Fruit fly (Drosophila melanogaster) whole organism, prepupa: ENCODE results near the gene CG34241.

Source experiments
- CG6163 ChIP-seq: fragments of 200-800 bp; sonication (Bioruptor generic); IDR thresholded peaks from 3 replicates; pipeline ENCODE4 v1.3.6; 2022; ENCODE audit warnings: missing biosample characterization, missing genetic modification characterization
- CG7368 ChIP-seq: fragments of 200-800 bp; sonication (Bioruptor generic); optimal IDR thresholded peaks from 3 replicates; lab custom pipeline; 2016; ENCODE audit warnings: missing biosample characterization, missing genetic modification characterization
- CG9139 ChIP-seq: fragments of 200-800 bp; sonication (Bioruptor generic); optimal IDR thresholded peaks from 3 replicates; lab custom pipeline; 2017; ENCODE audit warnings: missing biosample characterization, mild to moderate bottlenecking, missing genetic modification characterization
- Gug ChIP-seq: fragments of 200-800 bp; sonication (Bioruptor generic); IDR thresholded peaks from 2 replicates; pipeline ENCODE4 v1.3.6; 2022; ENCODE audit warnings: missing biosample characterization, missing genetic modification characterization
- Hr38 ChIP-seq: sonication (Bioruptor generic); optimal IDR thresholded peaks from 2 replicates; lab custom pipeline; 2016; ENCODE audit warnings: missing biosample characterization, missing genetic modification characterization
- Sox102F ChIP-seq: fragments of 200-800 bp; sonication (Bioruptor generic); optimal IDR thresholded peaks from 2 replicates; lab custom pipeline; 2016; ENCODE audit warnings: missing biosample characterization, mild to moderate bottlenecking, missing genetic modification characterization
- cyc ChIP-seq: fragments of 200-800 bp; sonication (Bioruptor generic); optimal IDR thresholded peaks from 3 replicates; lab custom pipeline; 2016; ENCODE audit warnings: missing biosample characterization, missing genetic modification characterization
- dsx ChIP-seq: fragments of 200-800 bp; optimal IDR thresholded peaks from 3 replicates; lab custom pipeline; 2019; ENCODE audit warnings: missing biosample characterization, mild to moderate bottlenecking, missing genetic modification characterization, moderate library complexity; ENCODE audit not compliant: poor library complexity, severe bottlenecking
- fd59A ChIP-seq: fragments of 200-800 bp; sonication (Bioruptor generic); optimal IDR thresholded peaks from 2 replicates; lab custom pipeline; 2017; ENCODE audit warnings: missing biosample characterization, mild to moderate bottlenecking, missing genetic modification characterization, missing genetic modification reagents
- fkh ChIP-seq: fragments of 200-800 bp; sonication (Bioruptor generic); optimal IDR thresholded peaks from 3 replicates; lab custom pipeline; 2017; ENCODE audit warnings: missing biosample characterization, mild to moderate bottlenecking, missing genetic modification characterization, moderate library complexity
- salr ChIP-seq, 2 experiments: fragments of 200-800 bp; sonication (Bioruptor generic); optimal IDR thresholded peaks; 3 replicates each; lab custom pipeline; 2016 to 2018; ENCODE audit warnings: missing biosample characterization in 2 of 2, missing genetic modification characterization in 2 of 2, mild to moderate bottlenecking in 1 of 2
- topi ChIP-seq: fragments of 200-800 bp; sonication (Bioruptor generic); optimal IDR thresholded peaks from 3 replicates; lab custom pipeline; 2016; ENCODE audit warnings: missing biosample characterization, missing genetic modification characterization

- TF ChIP-seq fd59A (GFP tag; lab: Kevin White, UChicago): no peak
- no peak for TF ChIP-seq cyc (GFP tag; lab: Kevin White, UChicago)
- no peak for TF ChIP-seq CG7368 (GFP tag; lab: Kevin White, UChicago)
- TF ChIP-seq salr (GFP tag; optimal IDR thresholded peaks at IDR 0.05; lab: Kevin White, UChicago): no peak
- no peak for TF ChIP-seq fkh (GFP tag; lab: Kevin White, UChicago)
- TF ChIP-seq dsx (GFP tag; lab: Kevin White, UChicago): no peak
- TF ChIP-seq Gug: no peak
- no peak for TF ChIP-seq CG9139 (GFP tag; lab: Kevin White, UChicago)
- TF ChIP-seq Hr38 (GFP tag; lab: Kevin White, UChicago): no peak
- TF ChIP-seq topi (GFP tag; lab: Kevin White, UChicago): no peak
- no peak for TF ChIP-seq CG6163 (GFP tag; lab: Robert Waterston, UW)
- TF ChIP-seq Sox102F (GFP tag; lab: Kevin White, UChicago): no peak
These were observed 7.8 kb upstream of the CG34241 start, which contains the start of gene CG11560 for dm6 chr3L:12119875-12120485.
